Fruit fly (Drosophila melanogaster): ENCODE results near the gene hoe1.

- TF ChIP-seq insv (optimal IDR thresholded peaks at IDR 0.05) (no peak), h (optimal IDR thresholded peaks at IDR 0.05) (no peak)
Observed at dm6 chr2L:4971329-4971798, 39.2 kb upstream of the hoe1 start, which contains the start of gene CG14043.

Data from Kc167 (cell line).